Worm (Caenorhabditis elegans) whole organism, L3 larva: ENCODE measurements around the gene C15F1.2.

Experiments
- R02D3.7 ChIP-seq: fragments of 150-350 bp; optimal IDR thresholded peaks from 2 replicates; lab custom pipeline; 2014; ENCODE audit warnings: missing biosample characterization, missing genetic modification characterization
- ZK546.5 ChIP-seq: sonication (generic microtip); optimal IDR thresholded peaks from 2 replicates; lab custom pipeline; 2017; ENCODE audit warnings: missing biosample characterization, missing genetic modification characterization
- aly-2 ChIP-seq: fragments of 150-350 bp; optimal IDR thresholded peaks from 2 replicates; lab custom pipeline; 2014; ENCODE audit warnings: missing biosample characterization, missing genetic modification characterization
- ama-1 ChIP-seq: fragments of 150-350 bp; optimal IDR thresholded peaks from 2 replicates; lab custom pipeline; 2018
- ceh-16 ChIP-seq: sonication (generic microtip); optimal IDR thresholded peaks from 2 replicates; lab custom pipeline; 2017; ENCODE audit warnings: missing biosample characterization, missing genetic modification characterization
- ceh-28 ChIP-seq: fragments of 150-350 bp; optimal IDR thresholded peaks from 2 replicates; lab custom pipeline; 2014; ENCODE audit warnings: missing biosample characterization, missing genetic modification reagents, missing genetic modification characterization
- ceh-82 ChIP-seq: fragments of 150-350 bp; optimal IDR thresholded peaks from 2 replicates; lab custom pipeline; 2014; ENCODE audit warnings: missing biosample characterization, missing genetic modification characterization
- daf-12 ChIP-seq: fragments of 150-350 bp; optimal IDR thresholded peaks from 2 replicates; lab custom pipeline; 2014; ENCODE audit warnings: missing biosample characterization, missing genetic modification reagents, missing genetic modification characterization
- egl-27 ChIP-seq: sonication (generic microtip); optimal IDR thresholded peaks from 4 replicates; lab custom pipeline; 2017; ENCODE audit warnings: missing biosample characterization, missing genetic modification reagents, missing genetic modification characterization
- egl-5 ChIP-seq: fragments of 150-350 bp; optimal IDR thresholded peaks from 2 replicates; lab custom pipeline; 2017; ENCODE audit warnings: missing biosample characterization, missing genetic modification reagents, missing genetic modification characterization, inconsistent platforms
- elt-2 ChIP-seq: sonication (generic microtip); optimal IDR thresholded peaks from 2 replicates; lab custom pipeline; 2016; ENCODE audit warnings: missing genetic modification reagents, mild to moderate bottlenecking, missing genetic modification characterization, missing compliant biosample characterization
- elt-3 ChIP-seq, 3 experiments: fragments of 150-350 bp in 1 of 3; sonication (generic microtip) in 2 of 3; optimal IDR thresholded peaks; 2 replicates in 2 of 3; 4 replicates in 1 of 3; lab custom pipeline; 2014 to 2017; ENCODE audit warnings: missing biosample characterization in 3 of 3, missing genetic modification characterization in 3 of 3
- eor-1 ChIP-seq, 2 experiments: fragments of 150-350 bp; optimal IDR thresholded peaks; 2 replicates each; lab custom pipeline; 2014 to 2018; ENCODE audit warnings: missing biosample characterization in 2 of 2, missing genetic modification characterization in 2 of 2
- fkh-10 ChIP-seq: sonication (generic microtip); optimal IDR thresholded peaks from 2 replicates; lab custom pipeline; 2017; ENCODE audit warnings: missing biosample characterization, missing genetic modification reagents, missing genetic modification characterization
- fos-1 ChIP-seq: fragments of 150-350 bp; optimal IDR thresholded peaks from 2 replicates; lab custom pipeline; 2014; ENCODE audit warnings: missing biosample characterization, missing genetic modification characterization
- hmg-11 ChIP-seq: sonication (generic microtip); optimal IDR thresholded peaks from 2 replicates; lab custom pipeline; 2016; ENCODE audit warnings: missing genetic modification characterization, missing compliant biosample characterization
- jun-1 ChIP-seq: fragments of 150-350 bp; optimal IDR thresholded peaks from 2 replicates; lab custom pipeline; 2014; ENCODE audit warnings: missing biosample characterization, missing genetic modification reagents, missing genetic modification characterization
- lin-15B ChIP-seq: fragments of 150-350 bp; optimal IDR thresholded peaks from 2 replicates; lab custom pipeline; 2014; ENCODE audit warnings: missing biosample characterization, missing genetic modification characterization
- lsy-12 ChIP-seq: sonication (generic microtip); optimal IDR thresholded peaks from 2 replicates; lab custom pipeline; 2016; ENCODE audit warnings: mild to moderate bottlenecking, missing genetic modification characterization, missing compliant biosample characterization
- mml-1 ChIP-seq: fragments of 150-350 bp; sonication (generic microtip); optimal IDR thresholded peaks from 3 replicates; lab custom pipeline; 2014; ENCODE audit warnings: missing biosample characterization, missing genetic modification characterization
- nfya-1 ChIP-seq: sonication (generic microtip); optimal IDR thresholded peaks from 2 replicates; lab custom pipeline; 2017; ENCODE audit warnings: missing genetic modification characterization, mild to moderate bottlenecking, missing compliant biosample characterization, antibody characterized with exemption, moderate library complexity; ENCODE audit not compliant: insufficient read depth
- nhr-11 ChIP-seq: fragments of 150-350 bp; optimal IDR thresholded peaks from 2 replicates; lab custom pipeline; 2014; ENCODE audit warnings: missing biosample characterization, missing genetic modification characterization
- nhr-12 ChIP-seq: fragments of 150-350 bp; optimal IDR thresholded peaks from 2 replicates; lab custom pipeline; 2014; ENCODE audit warnings: missing biosample characterization, missing genetic modification characterization
- nhr-23 ChIP-seq: fragments of 150-350 bp; optimal IDR thresholded peaks from 2 replicates; lab custom pipeline; 2014; ENCODE audit warnings: missing biosample characterization, missing genetic modification reagents, missing genetic modification characterization
- nhr-25 ChIP-seq: sonication (generic microtip); optimal IDR thresholded peaks from 2 replicates; lab custom pipeline; 2017; ENCODE audit warnings: missing biosample characterization, missing genetic modification characterization
- nhr-28 ChIP-seq: fragments of 150-350 bp; optimal IDR thresholded peaks from 2 replicates; lab custom pipeline; 2014; ENCODE audit warnings: missing biosample characterization, missing genetic modification characterization
- nhr-43 ChIP-seq: sonication (generic microtip); optimal IDR thresholded peaks from 2 replicates; lab custom pipeline; 2016; ENCODE audit warnings: mild to moderate bottlenecking, missing genetic modification characterization, missing compliant biosample characterization; ENCODE audit not compliant: poor library complexity, severe bottlenecking
- nhr-67 ChIP-seq: fragments of 150-350 bp; optimal IDR thresholded peaks from 2 replicates; lab custom pipeline; 2014; ENCODE audit warnings: missing biosample characterization, missing genetic modification characterization
- nhr-76 ChIP-seq: fragments of 150-350 bp; sonication (generic microtip); optimal IDR thresholded peaks from 5 replicates; lab custom pipeline; 2014; ENCODE audit warnings: missing biosample characterization, missing genetic modification characterization
- nhr-77 ChIP-seq: fragments of 150-350 bp; optimal IDR thresholded peaks from 2 replicates; lab custom pipeline; 2014; ENCODE audit warnings: missing biosample characterization, missing genetic modification characterization
- pha-4 ChIP-seq: fragments of 150-350 bp; optimal IDR thresholded peaks from 2 replicates; lab custom pipeline; 2014; ENCODE audit warnings: missing biosample characterization, missing genetic modification reagents, missing genetic modification characterization
- pqm-1 ChIP-seq: fragments of 150-350 bp; optimal IDR thresholded peaks from 2 replicates; lab custom pipeline; 2017; ENCODE audit warnings: missing biosample characterization, missing genetic modification characterization, inconsistent platforms
- skn-1 ChIP-seq: fragments of 150-350 bp; optimal IDR thresholded peaks from 2 replicates; lab custom pipeline; 2014; ENCODE audit warnings: missing biosample characterization, missing genetic modification characterization
- snpc-4 ChIP-seq: fragments of 150-350 bp; optimal IDR thresholded peaks from 2 replicates; lab custom pipeline; 2014; ENCODE audit warnings: missing biosample characterization, missing genetic modification characterization
- tbx-2 ChIP-seq: sonication (generic microtip); optimal IDR thresholded peaks from 2 replicates; lab custom pipeline; 2016; ENCODE audit warnings: mild to moderate bottlenecking, missing genetic modification characterization, missing compliant biosample characterization
- unc-39 ChIP-seq: sonication (generic microtip); optimal IDR thresholded peaks from 4 replicates; lab custom pipeline; 2017; ENCODE audit warnings: missing biosample characterization, missing genetic modification characterization
- unc-62 ChIP-seq: fragments of 150-350 bp; sonication (generic microtip); optimal IDR thresholded peaks from 4 replicates; lab custom pipeline; 2014; ENCODE audit warnings: missing biosample characterization, missing genetic modification reagents, missing genetic modification characterization
- zag-1 ChIP-seq: fragments of 150-350 bp; optimal IDR thresholded peaks from 2 replicates; lab custom pipeline; 2014; ENCODE audit warnings: missing biosample characterization, missing genetic modification characterization
- ztf-11 ChIP-seq: fragments of 150-350 bp; optimal IDR thresholded peaks from 2 replicates; lab custom pipeline; 2014; ENCODE audit warnings: missing biosample characterization, missing genetic modification characterization
- ztf-4 ChIP-seq: fragments of 150-350 bp; optimal IDR thresholded peaks from 2 replicates; lab custom pipeline; 2014; ENCODE audit warnings: missing biosample characterization, missing genetic modification characterization

Gene C15F1.2

ce11 chrII:6951250-6951806, 28.4 kb upstream of the C15F1.2 start, which contains the start of the genes malt-1 and ceh-38 (continued):
- TF ChIP-seq tbx-2 (tag; lab: Kevin White, UChicago) (peak; percentile 86), hmg-11 (peak; percentile 100), ZK546.5 (no peak), nhr-28 (tag; lab: Kevin White, UChicago) (no peak), fos-1 (tag; lab: Kevin White, UChicago) (no peak)

DNA sequence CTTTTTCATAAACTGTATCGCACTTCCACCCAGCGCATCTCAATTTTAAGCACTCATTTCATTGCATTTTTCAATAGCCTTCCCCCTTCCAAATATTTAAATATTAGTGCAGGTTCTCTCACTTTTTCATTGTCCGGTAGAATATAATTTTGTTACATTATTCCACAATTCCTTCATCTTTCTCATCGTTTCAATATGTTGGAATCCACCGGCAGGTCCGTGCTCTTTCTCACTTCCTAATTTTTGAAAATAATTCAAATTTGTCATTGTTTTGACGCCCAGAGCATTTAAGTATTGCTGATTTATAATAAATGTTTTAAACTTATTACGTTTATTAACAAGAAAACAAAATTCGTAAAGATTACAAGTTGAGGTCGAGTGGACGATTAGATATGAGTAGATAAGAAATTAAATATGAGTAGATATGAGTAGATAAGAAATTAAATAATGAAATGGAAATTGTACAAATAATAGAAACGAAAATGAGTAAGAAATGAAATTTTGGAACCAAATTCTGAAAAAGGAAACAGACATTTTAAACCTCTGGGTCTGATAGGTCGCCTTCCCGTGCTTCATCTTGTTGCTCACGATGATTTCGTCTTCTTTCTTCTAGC, 24.6 kb upstream of the C15F1.2 start:
- peak; percentile 42 for TF ChIP-seq elt-2 (tag; lab: Kevin White, UChicago)
- no peak for TF ChIP-seq mml-1 (tag; lab: Kevin White, UChicago)
- TF ChIP-seq nhr-25 (tag; lab: Kevin White, UChicago): no peak

ce11 chrII:6958136-6958535, 21.6 kb upstream of the C15F1.2 start:
- TF ChIP-seq elt-3 (tag; optimal IDR thresholded peaks at IDR 0.05; lab: Kevin White, UChicago) (no peak), aly-2 (tag; lab: Kevin White, UChicago) (no peak), ceh-16 (tag; lab: Kevin White, UChicago) (no peak), jun-1 (tag; lab: Kevin White, UChicago) (no peak), lin-15B (tag; lab: Kevin White, UChicago) (no peak), ceh-28 (tag; lab: Kevin White, UChicago) (no peak), nhr-23 (tag; lab: Kevin White, UChicago) (no peak), pqm-1 (tag; lab: Kevin White, UChicago) (no peak), ztf-11 (tag; lab: Kevin White, UChicago) (no peak), ceh-82 (no peak), eor-1 (tag; optimal IDR thresholded peaks at IDR 0.05; lab: Kevin White, UChicago) (no peak), nhr-67 (tag; lab: Kevin White, UChicago) (no peak), nhr-76 (no peak), pha-4 (tag; lab: Kevin White, UChicago) (no peak), skn-1 (tag; lab: Kevin White, UChicago) (no peak), fos-1 (tag; lab: Kevin White, UChicago) (no peak), daf-12 (tag; lab: Kevin White, UChicago) (no peak)

ce11 chrII:6965573-6965972, 14.2 kb upstream of the C15F1.2 start, which contains the start of gene tra-2:
TSS of gene tra-2 (minus strand) at chrII:6965673.
- no peak for TF ChIP-seq pqm-1 (tag; lab: Kevin White, UChicago)
- TF ChIP-seq nhr-67 (tag; lab: Kevin White, UChicago): no peak
- TF ChIP-seq jun-1 (tag; lab: Kevin White, UChicago): no peak
- no peak for TF ChIP-seq pha-4 (tag; lab: Kevin White, UChicago)
- no peak for TF ChIP-seq nhr-11 (tag; lab: Kevin White, UChicago)
- TF ChIP-seq fkh-10 (GFP tag; lab: Kevin White, UChicago): no peak

- TF ChIP-seq nhr-23 (tag; lab: Kevin White, UChicago): peak; percentile 49
- TF ChIP-seq pha-4 (tag; lab: Kevin White, UChicago): no peak
- TF ChIP-seq nhr-11 (tag; lab: Kevin White, UChicago): no peak
- no peak for TF ChIP-seq fos-1 (tag; lab: Kevin White, UChicago)
- TF ChIP-seq ceh-16 (tag; lab: Kevin White, UChicago): no peak
- peak; percentile 86 for TF ChIP-seq snpc-4 (tag; lab: Kevin White, UChicago)
- TF ChIP-seq nhr-25 (tag; lab: Kevin White, UChicago): no peak
- TF ChIP-seq nhr-77 (tag; lab: Kevin White, UChicago): no peak
- TF ChIP-seq lsy-12 (tag; lab: Kevin White, UChicago): no peak
- TF ChIP-seq jun-1 (tag; lab: Kevin White, UChicago): no peak
- TF ChIP-seq egl-27 (tag; lab: Kevin White, UChicago): no peak
- TF ChIP-seq nfya-1 (tag; lab: Kevin White, UChicago): peak; percentile 37
- TF ChIP-seq ceh-82: no peak
- TF ChIP-seq eor-1 (tag; optimal IDR thresholded peaks at IDR 0.05; lab: Kevin White, UChicago): no peak
- TF ChIP-seq zag-1 (tag; lab: Kevin White, UChicago): no peak
- TF ChIP-seq ZK546.5: no peak
- no peak for TF ChIP-seq aly-2 (tag; lab: Kevin White, UChicago)
- no peak for TF ChIP-seq unc-39 (tag; lab: Kevin White, UChicago)
- TF ChIP-seq ceh-28 (tag; lab: Kevin White, UChicago): no peak
- no peak for TF ChIP-seq daf-12 (tag; lab: Kevin White, UChicago)
- TF ChIP-seq nhr-43 (tag; lab: Kevin White, UChicago): no peak
- TF ChIP-seq R02D3.7 (tag; lab: Kevin White, UChicago): peak; percentile 76
- peak; percentile 35 for TF ChIP-seq lin-15B (tag; lab: Kevin White, UChicago)
- TF ChIP-seq elt-3 (tag; optimal IDR thresholded peaks at IDR 0.05; lab: Kevin White, UChicago): no peak
- TF ChIP-seq nhr-12: no peak
- TF ChIP-seq pqm-1 (tag; lab: Kevin White, UChicago): no peak
- peak; percentile 28 for TF ChIP-seq hmg-11
- no peak for TF ChIP-seq unc-62 (GFP tag; lab: Kevin White, UChicago)
- TF ChIP-seq ama-1 (lab: Kevin White, UChicago): no peak
- TF ChIP-seq nhr-76: no peak
- TF ChIP-seq ztf-11 (tag; lab: Kevin White, UChicago): no peak
- TF ChIP-seq ztf-4 (tag; lab: Kevin White, UChicago): no peak
- TF ChIP-seq egl-5 (tag; lab: Kevin White, UChicago): no peak
Measured at ce11 chrII:6967618-6968017, 12.1 kb upstream of the C15F1.2 start, which contains the start of gene eif-2Bgamma. TSS of gene eif-2Bgamma (minus strand) at chrII:6967648.
